Worm (Caenorhabditis elegans): ENCODE results near the gene C18D11.10.
A peak's percentile ranks its signal among the peaks of the same experiment; 100 is the strongest.

C18D11.10 gene

DNA sequence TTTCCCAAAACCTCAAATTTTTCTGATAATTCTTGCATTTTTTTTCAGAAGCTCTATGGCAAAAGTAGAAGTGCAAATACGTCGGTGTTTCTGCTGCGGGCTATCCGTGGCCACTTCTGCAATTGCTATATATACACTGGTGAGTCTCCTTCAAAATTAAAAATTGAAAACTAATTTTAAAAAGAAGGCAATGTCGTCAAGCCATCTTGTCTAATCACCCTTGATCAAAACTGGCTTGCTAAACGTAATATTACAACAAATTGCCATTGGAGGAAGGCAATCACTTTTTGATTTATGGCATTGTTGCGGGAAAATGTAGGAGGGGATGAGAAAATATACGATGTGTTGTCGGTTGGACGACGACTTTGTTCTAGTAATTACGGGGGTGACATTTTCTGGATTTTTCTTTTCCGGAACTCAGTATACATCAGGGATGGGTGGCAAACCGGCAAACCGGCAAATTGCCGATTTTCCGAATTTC is 9.0 kb downstream of the C18D11.10 start, which contains the start of gene C18D11.1:
Gene C18D11.1 (plus strand): TSS at position 51 of the 481 bp plus-strand sequence.
- TF ChIP-seq rec-8 (tag; optimal IDR thresholded peaks at IDR 0.05) (no peak), ceh-27 (GFP tag; optimal IDR thresholded peaks at IDR 0.05) (no peak), lsy-27 (tag; optimal IDR thresholded peaks at IDR 0.05; ENCODE audit: borderline replicate concordance, insufficient read depth) (no peak), repo-1 (tag; optimal IDR thresholded peaks at IDR 0.05) (no peak), cebp-1 (GFP tag; IDR thresholded peaks at IDR 0.05) (no peak), cebp-1 (tag; optimal IDR thresholded peaks at IDR 0.05) (no peak), tbp1 (GFP tag; optimal IDR thresholded peaks at IDR 0.05) (no peak), lin-54 (GFP tag; optimal IDR thresholded peaks at IDR 0.05) (no peak), chd-7 (tag; optimal IDR thresholded peaks at IDR 0.05) (no peak), nhr-120 (GFP tag; IDR thresholded peaks at IDR 0.05) (no peak), lin-26 (GFP tag; IDR thresholded peaks at IDR 0.05) (no peak), attf-5 (GFP tag; optimal IDR thresholded peaks at IDR 0.05) (no peak), aptf-2 (GFP tag; conservative IDR thresholded peaks at IDR 0.05) (no peak), F23B12.7 (tag; optimal IDR thresholded peaks at IDR 0.05; ENCODE audit: insufficient read depth) (no peak)

DNA sequence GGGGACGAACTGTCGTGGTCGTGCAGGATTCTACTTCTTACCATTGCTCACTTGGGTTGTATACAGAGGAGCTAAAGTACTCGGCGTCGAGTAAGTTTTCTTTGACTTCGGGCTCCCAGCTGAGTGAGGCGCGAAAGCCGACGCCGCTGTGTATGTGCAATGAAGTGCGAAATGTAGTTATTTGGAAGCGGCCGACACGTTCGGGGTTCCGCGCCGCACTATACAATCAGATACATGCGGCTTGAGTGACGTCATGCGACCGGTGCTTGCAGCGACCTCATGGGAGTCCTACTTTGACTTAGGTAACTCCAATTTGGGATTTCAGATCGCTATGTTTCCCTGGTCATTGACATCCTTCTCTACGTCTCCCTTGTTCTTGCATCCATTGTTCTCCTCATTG is 10.3 kb downstream of the C18D11.10 start:
- TF ChIP-seq him-1 (tag; optimal IDR thresholded peaks at IDR 0.05) (no peak), mcd-1 (GFP tag; IDR thresholded peaks at IDR 0.05) (no peak), snpc-4 (GFP tag; optimal IDR thresholded peaks at IDR 0.05) (peak; percentile 26), snpc-4 (tag; optimal IDR thresholded peaks at IDR 0.05) (peak in 2 of 4 experiments; percentile 80), madf-6 (GFP tag; IDR thresholded peaks at IDR 0.05) (0 out of 2 replicates have a peak, but pooled peaks have one; percentile 7), hmg-1.2 (GFP tag; IDR thresholded peaks at IDR 0.05) (peak; percentile 36; the same call in 1 of the 2 replicates), snpc-1.1 (tag; optimal IDR thresholded peaks at IDR 0.05; ENCODE audit: insufficient read depth) (peak; percentile 49)

DNA sequence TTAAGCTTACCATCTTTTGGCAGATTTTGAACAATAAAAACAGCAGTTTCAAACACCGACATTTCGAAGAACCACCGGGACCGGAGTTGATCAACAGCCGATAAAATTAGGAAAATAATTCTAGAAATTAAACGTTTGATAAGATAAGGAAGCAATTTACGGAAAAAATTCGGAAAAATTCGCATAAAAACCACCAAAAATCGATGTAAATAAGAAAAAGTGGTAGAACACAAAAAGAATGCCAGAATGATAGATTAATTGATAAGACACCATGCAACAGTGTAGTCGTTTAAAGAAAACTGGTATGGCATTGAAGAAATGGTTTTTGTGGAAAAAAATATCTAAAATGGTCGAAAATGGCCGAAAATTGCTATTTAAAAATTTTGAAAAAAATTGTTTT is 14.9 kb downstream of the C18D11.10 start, which contains the start of gene maa-1:
Gene maa-1 (minus strand): TSS at position 120 of the 400 bp plus-strand sequence.
- no peak for TF ChIP-seq tbx-9 (tag; optimal IDR thresholded peaks at IDR 0.05; ENCODE audit: borderline replicate concordance)
- TF ChIP-seq ceh-40 (GFP tag; IDR thresholded peaks at IDR 0.05) = no peak
- TF ChIP-seq pbrm-1 (GFP tag; IDR thresholded peaks at IDR 0.05) = no peak
- peak; percentile 48 for TF ChIP-seq nhr-80 (tag; optimal IDR thresholded peaks at IDR 0.05)
- TF ChIP-seq dpl-1 (GFP tag; optimal IDR thresholded peaks at IDR 0.05) = no peak
- TF ChIP-seq attf-3 (GFP tag; conservative IDR thresholded peaks at IDR 0.05) = no peak
- no peak for TF ChIP-seq repo-1 (tag; optimal IDR thresholded peaks at IDR 0.05)
- no peak for TF ChIP-seq hlh-12 (tag; optimal IDR thresholded peaks at IDR 0.05)
- TF ChIP-seq zim-3 (tag; optimal IDR thresholded peaks at IDR 0.05) = no peak

DNA sequence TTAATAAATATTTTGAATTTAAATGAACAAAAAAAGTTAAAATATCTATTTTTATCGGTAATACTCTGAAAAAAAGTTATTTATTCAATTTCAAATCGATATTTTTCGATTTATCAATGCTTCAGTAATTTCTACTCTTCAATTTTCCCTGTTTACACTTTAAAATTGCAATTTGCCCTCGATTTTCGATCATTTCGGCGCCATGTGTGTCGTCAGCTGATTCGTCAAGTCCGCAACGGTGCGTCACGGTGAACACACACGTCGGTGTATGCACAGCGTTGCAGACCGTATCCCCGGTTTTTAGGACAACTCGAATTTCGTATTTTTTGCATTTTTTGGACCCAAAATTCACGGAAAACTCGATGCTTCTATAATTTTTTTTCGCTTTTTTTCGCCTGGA is 15.7 kb downstream of the C18D11.10 start, which contains the start of gene C18D11.3:
Gene C18D11.3 (plus strand): TSS at position 189 of the 400 bp plus-strand sequence.
- TF ChIP-seq ztf-18 (tag; optimal IDR thresholded peaks at IDR 0.05) = peak; percentile 8
- 0 out of 2 replicates have a peak, but pooled peaks have one; percentile 37 for TF ChIP-seq hsf-1 (GFP tag; IDR thresholded peaks at IDR 0.05)
- peak; percentile 39; the same call in 1 of the 2 replicates for TF ChIP-seq C06A6.2 (GFP tag; conservative IDR thresholded peaks at IDR 0.05)
- 0 out of 2 replicates have a peak, but pooled peaks have one; percentile 48 for TF ChIP-seq Y53G8AR.9 (GFP tag; conservative IDR thresholded peaks at IDR 0.05)
- peak; percentile 58 for TF ChIP-seq tlf-1 (GFP tag; optimal IDR thresholded peaks at IDR 0.05)
- no peak for TF ChIP-seq F55B11.4 (tag; optimal IDR thresholded peaks at IDR 0.05; ENCODE audit: borderline replicate concordance, insufficient read depth)
- peak; percentile 70; the same call in 1 of the 2 replicates for TF ChIP-seq lin-26 (GFP tag; IDR thresholded peaks at IDR 0.05)
- peak; percentile 27 for TF ChIP-seq ets-4 (GFP tag; optimal IDR thresholded peaks at IDR 0.05)
- TF ChIP-seq lin-35 (GFP tag; optimal IDR thresholded peaks at IDR 0.05) = peak in 1 of 3 experiments; percentile 70
- TF ChIP-seq dox-1 (GFP tag; IDR thresholded peaks at IDR 0.05) = peak; percentile 93
- TF ChIP-seq hmg-1.2 (GFP tag; IDR thresholded peaks at IDR 0.05) = peak; percentile 63; the same call in 1 of the 2 replicates
- TF ChIP-seq lsl-1 (GFP tag; optimal IDR thresholded peaks at IDR 0.05) = peak; percentile 84
- peak; percentile 15 for TF ChIP-seq madf-10 (tag; optimal IDR thresholded peaks at IDR 0.05)
- TF ChIP-seq egrh-3 (GFP tag; IDR thresholded peaks at IDR 0.05) = 0 out of 2 replicates have a peak, but pooled peaks have one; percentile 14
- peak; percentile 69; the same call in 1 of the 2 replicates for TF ChIP-seq egl-44 (GFP tag; IDR thresholded peaks at IDR 0.05)
- peak; percentile 71 for TF ChIP-seq lin-54 (GFP tag; optimal IDR thresholded peaks at IDR 0.05)
- peak; percentile 66 for TF ChIP-seq tbp1 (GFP tag; optimal IDR thresholded peaks at IDR 0.05)
- peak; percentile 56; the same call in 1 of the 2 replicates for TF ChIP-seq zfh-2 (GFP tag; conservative IDR thresholded peaks at IDR 0.05)
